Fruit fly (Drosophila melanogaster): ENCODE measurements around the gene CG7573.

The CG7573 gene

dm6 chr3L:11314900-11315575 is 3.5 kb downstream of the CG7573 start (continued):
- 0 out of 3 replicates have a peak, but pooled peaks have one; percentile 63 for TF ChIP-seq CG2199 (GFP tag; IDR thresholded peaks at IDR 0.05)
- no peak for TF ChIP-seq ham (GFP tag; IDR thresholded peaks at IDR 0.05)
- no peak for TF ChIP-seq CG4404 (GFP tag; IDR thresholded peaks at IDR 0.05)
- no peak for TF ChIP-seq CG12942 (GFP tag; optimal IDR thresholded peaks at IDR 0.05)
- TF ChIP-seq cas (GFP tag; IDR thresholded peaks at IDR 0.05): no peak
- no peak for TF ChIP-seq ab (GFP tag; optimal IDR thresholded peaks at IDR 0.05)
- no peak for TF ChIP-seq CG15479 (GFP tag; optimal IDR thresholded peaks at IDR 0.05)
- TF ChIP-seq slou (GFP tag; optimal IDR thresholded peaks at IDR 0.05): no peak
- no peak for TF ChIP-seq Oli (tag; optimal IDR thresholded peaks at IDR 0.05)
- no peak for TF ChIP-seq CG18599 (GFP tag; optimal IDR thresholded peaks at IDR 0.05)
- TF ChIP-seq CG11093 (GFP tag; IDR thresholded peaks at IDR 0.05): no peak
- TF ChIP-seq z (GFP tag; IDR thresholded peaks at IDR 0.05): no peak
- TF ChIP-seq croc (GFP tag; conservative IDR thresholded peaks at IDR 0.05): no peak
- TF ChIP-seq CG6813 (GFP tag; optimal IDR thresholded peaks at IDR 0.05): no peak
- TF ChIP-seq CG18476 (GFP tag; optimal IDR thresholded peaks at IDR 0.05): no peak
- TF ChIP-seq CG30431 (GFP tag; optimal IDR thresholded peaks at IDR 0.05): peak; percentile 6
- TF ChIP-seq lbe (GFP tag; optimal IDR thresholded peaks at IDR 0.05): no peak
- no peak for TF ChIP-seq CG4328 (GFP tag; optimal IDR thresholded peaks at IDR 0.05)
- no peak for TF ChIP-seq Hey (tag; optimal IDR thresholded peaks at IDR 0.05)
- peak; percentile 9 for TF ChIP-seq bcd (GFP tag; optimal IDR thresholded peaks at IDR 0.05)
- TF ChIP-seq Ptx1 (GFP tag; IDR thresholded peaks at IDR 0.05): peak; percentile 36; the same call in 1 of the 2 replicates
- no peak for TF ChIP-seq CG8944 (GFP tag; optimal IDR thresholded peaks at IDR 0.05)
- peak; percentile 6 for TF ChIP-seq Blimp-1 (GFP tag; optimal IDR thresholded peaks at IDR 0.05)
- no peak for TF ChIP-seq vfl (GFP tag; optimal IDR thresholded peaks at IDR 0.05)
- no peak for TF ChIP-seq caup (GFP tag; optimal IDR thresholded peaks at IDR 0.05; ENCODE audit: severe bottlenecking)
- TF ChIP-seq Trl (optimal IDR thresholded peaks at IDR 0.05): no peak
- no peak for TF ChIP-seq Trl (GFP tag; optimal IDR thresholded peaks at IDR 0.05)
- TF ChIP-seq NfI (GFP tag; optimal IDR thresholded peaks at IDR 0.05): no peak
- TF ChIP-seq gem (tag; optimal IDR thresholded peaks at IDR 0.05): peak; percentile 20
- no peak for TF ChIP-seq ems (GFP tag; optimal IDR thresholded peaks at IDR 0.05)
- TF ChIP-seq Optix (GFP tag; IDR thresholded peaks at IDR 0.05): 0 out of 3 replicates have a peak, but pooled peaks have one; percentile 14
- no peak for TF ChIP-seq stc (GFP tag; IDR thresholded peaks at IDR 0.05)
- no peak for TF ChIP-seq Sry-δ (GFP tag; optimal IDR thresholded peaks at IDR 0.05)
- TF ChIP-seq danr (GFP tag; IDR thresholded peaks at IDR 0.05): no peak
- no peak for TF ChIP-seq mld (GFP tag; IDR thresholded peaks at IDR 0.05; ENCODE audit: partially characterized antibody)
- TF ChIP-seq Camta (GFP tag; optimal IDR thresholded peaks at IDR 0.05): no peak
- TF ChIP-seq CG6854 (GFP tag; optimal IDR thresholded peaks at IDR 0.05): no peak
- no peak for TF ChIP-seq Myb (GFP tag; optimal IDR thresholded peaks at IDR 0.05)
- no peak for TF ChIP-seq Hr3 (GFP tag; optimal IDR thresholded peaks at IDR 0.05)
- peak; percentile 30; the same call in 1 of the 2 replicates for TF ChIP-seq CG32532 (GFP tag; IDR thresholded peaks at IDR 0.05)
- no peak for TF ChIP-seq bab2 (GFP tag; optimal IDR thresholded peaks at IDR 0.05)
- TF ChIP-seq jigr1 (GFP tag; IDR thresholded peaks at IDR 0.05): no peak
- TF ChIP-seq CG17359 (tag; optimal IDR thresholded peaks at IDR 0.05): no peak
- no peak for TF ChIP-seq Jarid2 (GFP tag; optimal IDR thresholded peaks at IDR 0.05)
- no peak for TF ChIP-seq CG17361 (GFP tag; IDR thresholded peaks at IDR 0.05)
- TF ChIP-seq CG42726 (GFP tag; IDR thresholded peaks at IDR 0.05; ENCODE audit: partially characterized antibody): no peak
- TF ChIP-seq Ada2b (GFP tag; IDR thresholded peaks at IDR 0.05): 0 out of 2 replicates have a peak, but pooled peaks have one; percentile 17
- peak; percentile 8 for TF ChIP-seq lab (GFP tag; optimal IDR thresholded peaks at IDR 0.05)
- no peak for TF ChIP-seq p53 (GFP tag; optimal IDR thresholded peaks at IDR 0.05)
- no peak for TF ChIP-seq mam (GFP tag; optimal IDR thresholded peaks at IDR 0.05)
- TF ChIP-seq CG5180 (GFP tag; optimal IDR thresholded peaks at IDR 0.05): no peak

Data from whole organism, embryonic.